Comparison of ENCODE assay signal across 4 fruit fly cellular contexts in the genomic region with DNA sequence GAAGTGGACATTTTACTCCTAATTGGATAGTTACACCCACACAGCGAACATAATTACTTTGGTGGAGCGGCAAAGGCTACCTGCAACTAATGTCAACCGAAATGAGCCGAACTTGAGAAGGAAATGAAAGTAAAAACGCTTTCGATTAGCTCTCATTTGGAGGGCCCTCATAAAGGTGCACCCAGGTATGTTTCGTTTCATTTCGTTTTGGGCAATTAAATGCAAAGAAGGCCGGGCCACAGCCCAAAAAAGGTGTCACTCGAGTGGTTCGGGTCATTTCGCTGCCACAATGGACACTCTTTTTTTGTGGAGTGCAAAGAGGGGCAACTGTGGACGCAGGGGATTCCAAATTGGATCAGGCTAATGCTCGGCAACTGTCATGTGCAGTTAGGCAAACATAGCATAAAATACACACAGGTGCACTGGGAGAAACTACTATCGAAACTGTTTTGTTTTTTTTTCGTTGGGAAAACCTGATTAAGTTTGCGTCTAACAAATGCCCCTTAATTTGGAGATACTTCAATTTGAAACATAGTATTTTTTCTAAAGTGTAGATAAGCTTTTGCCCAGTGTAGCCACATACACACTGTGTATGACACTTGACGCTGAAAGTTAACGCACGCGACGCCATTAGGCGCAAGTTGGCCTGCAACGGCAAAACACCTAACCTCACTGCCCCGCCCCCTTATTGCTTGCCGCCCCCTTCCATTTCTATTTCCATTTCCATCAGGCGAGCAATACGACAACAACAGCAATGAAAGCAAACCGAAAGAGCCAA.
TF ChIP-seq lines count a peak whose summit lies in the region.

No protein-coding gene starts in this region.

- TF ChIP-seq CTCF in whole organism, embryonic (GFP tag; optimal IDR thresholded peaks at IDR 0.05; lab: Kevin White, UChicago): peak; percentile 33

TF ChIP-seq in whole organism, embryonic, 481 proteins besides CTCF, POLR2A, EP300 and RAD21 (continues in another document):
- TF ChIP-seq Fer2 (tag; optimal IDR thresholded peaks at IDR 0.05; lab: Kevin White, UChicago): peak; percentile 5
- TF ChIP-seq CG12659 (GFP tag; optimal IDR thresholded peaks at IDR 0.05; lab: Kevin White, UChicago): peak; percentile 10
- TF ChIP-seq CG2889 (GFP tag; IDR thresholded peaks at IDR 0.05; lab: Robert Waterston, UW): peak; percentile 76; the same call in 2 of the 3 replicates
- TF ChIP-seq ap (GFP tag; IDR thresholded peaks at IDR 0.05; lab: Robert Waterston, UW): peak; percentile 92
- peak; percentile 88 for TF ChIP-seq onecut (GFP tag; IDR thresholded peaks at IDR 0.05; lab: Robert Waterston, UW)
- TF ChIP-seq CG3065 (GFP tag; optimal IDR thresholded peaks at IDR 0.05; lab: Kevin White, UChicago): peak; percentile 49
- no peak for TF ChIP-seq D19A (tag; optimal IDR thresholded peaks at IDR 0.05; lab: Kevin White, UChicago)
- peak; percentile 90 for TF ChIP-seq Gug (GFP tag; IDR thresholded peaks at IDR 0.05; lab: Robert Waterston, UW)
- TF ChIP-seq CG3847 (GFP tag; IDR thresholded peaks at IDR 0.05; lab: Robert Waterston, UW): peak; percentile 70
- TF ChIP-seq CG2678 (tag; optimal IDR thresholded peaks at IDR 0.05; lab: Kevin White, UChicago): peak; percentile 81
- TF ChIP-seq lilli (GFP tag; optimal IDR thresholded peaks at IDR 0.05; lab: Kevin White, UChicago): peak; percentile 72
- TF ChIP-seq cwo (GFP tag; optimal IDR thresholded peaks at IDR 0.05; lab: Kevin White, UChicago): no peak
- TF ChIP-seq chm (GFP tag; IDR thresholded peaks at IDR 0.05; lab: Robert Waterston, UW): peak; percentile 96
- no peak for TF ChIP-seq luna (GFP tag; optimal IDR thresholded peaks at IDR 0.05; lab: Kevin White, UChicago)
- TF ChIP-seq gsb-n (tag; optimal IDR thresholded peaks at IDR 0.05; lab: Kevin White, UChicago): peak; percentile 85
- no peak for TF ChIP-seq CG13894 (tag; optimal IDR thresholded peaks at IDR 0.05; lab: Kevin White, UChicago)
- TF ChIP-seq mirr (GFP tag; optimal IDR thresholded peaks at IDR 0.05; lab: Kevin White, UChicago): peak; percentile 39
- TF ChIP-seq gce (GFP tag; IDR thresholded peaks at IDR 0.05; lab: Robert Waterston, UW): peak; percentile 95
- TF ChIP-seq ash1 (GFP tag; optimal IDR thresholded peaks at IDR 0.05; lab: Kevin White, UChicago): no peak
- TF ChIP-seq CG16863 (GFP tag; optimal IDR thresholded peaks at IDR 0.05; lab: Kevin White, UChicago): peak; percentile 87

TF ChIP-seq in whole organism, prepupa, 60 proteins besides CTCF, POLR2A, EP300 and RAD21 (continues in another document):
- TF ChIP-seq Sox14 (GFP tag; optimal IDR thresholded peaks at IDR 0.05; lab: Kevin White, UChicago) (no peak), CG31627 (GFP tag; optimal IDR thresholded peaks at IDR 0.05; lab: Kevin White, UChicago) (no peak), fkh (GFP tag; optimal IDR thresholded peaks at IDR 0.05; lab: Kevin White, UChicago) (peak; percentile 86), CG3032 (tag; optimal IDR thresholded peaks at IDR 0.05; lab: Kevin White, UChicago) (no peak), CG6163 (GFP tag; IDR thresholded peaks at IDR 0.05; lab: Robert Waterston, UW) (peak; percentile 84), CG6792 (GFP tag; optimal IDR thresholded peaks at IDR 0.05; lab: Kevin White, UChicago) (no peak), CG7368 (GFP tag; optimal IDR thresholded peaks at IDR 0.05; lab: Kevin White, UChicago) (no peak), dac (GFP tag; optimal IDR thresholded peaks at IDR 0.05; lab: Kevin White, UChicago) (peak; percentile 21), CG15336 (GFP tag; IDR thresholded peaks at IDR 0.05; lab: Robert Waterston, UW) (peak; percentile 80), Met (GFP tag; optimal IDR thresholded peaks at IDR 0.05; lab: Kevin White, UChicago) (no peak), eg (GFP tag; IDR thresholded peaks at IDR 0.05; lab: Robert Waterston, UW) (peak; percentile 89), vri (GFP tag; optimal IDR thresholded peaks at IDR 0.05; lab: Kevin White, UChicago) (no peak), Hr38 (GFP tag; optimal IDR thresholded peaks at IDR 0.05; lab: Kevin White, UChicago) (no peak), salr (GFP tag; optimal IDR thresholded peaks at IDR 0.05; lab: Kevin White, UChicago) (no peak), acj6 (GFP tag; optimal IDR thresholded peaks at IDR 0.05; lab: Kevin White, UChicago) (no peak), esn (GFP tag; optimal IDR thresholded peaks at IDR 0.05; lab: Kevin White, UChicago) (no peak), CG16779 (tag; optimal IDR thresholded peaks at IDR 0.05; lab: Kevin White, UChicago) (no peak), CG6854 (GFP tag; optimal IDR thresholded peaks at IDR 0.05; lab: Kevin White, UChicago) (no peak), CG6808 (GFP tag; optimal IDR thresholded peaks at IDR 0.05; lab: Kevin White, UChicago) (no peak), lz (GFP tag; optimal IDR thresholded peaks at IDR 0.05; lab: Kevin White, UChicago) (no peak), OdsH (GFP tag; optimal IDR thresholded peaks at IDR 0.05; lab: Kevin White, UChicago) (peak; percentile 29), CG1621 (tag; optimal IDR thresholded peaks at IDR 0.05; lab: Kevin White, UChicago) (no peak)

TF ChIP-seq in whole organism, pupa, 21 proteins besides CTCF, POLR2A, EP300 and RAD21:
- TF ChIP-seq Snoo (tag; optimal IDR thresholded peaks at IDR 0.05; lab: Kevin White, UChicago) (no peak), EcR (GFP tag; optimal IDR thresholded peaks at IDR 0.05; lab: Kevin White, UChicago) (no peak), D1 (tag; optimal IDR thresholded peaks at IDR 0.05; lab: Kevin White, UChicago) (no peak), CG17806 (tag; optimal IDR thresholded peaks at IDR 0.05; lab: Kevin White, UChicago) (no peak), Pif1A (GFP tag; optimal IDR thresholded peaks at IDR 0.05; lab: Kevin White, UChicago) (no peak), Ets98B (GFP tag; IDR thresholded peaks at IDR 0.05; lab: Robert Waterston, UW) (peak; percentile 87), CG32121 (GFP tag; IDR thresholded peaks at IDR 0.05; lab: Robert Waterston, UW) (peak; percentile 85), CG9948 (tag; optimal IDR thresholded peaks at IDR 0.05; lab: Kevin White, UChicago) (no peak), CG10348 (GFP tag; IDR thresholded peaks at IDR 0.05; lab: Robert Waterston, UW) (peak; percentile 40; the same call in 1 of the 2 replicates), Pif1B (GFP tag; optimal IDR thresholded peaks at IDR 0.05; lab: Kevin White, UChicago) (no peak), rn (GFP tag; IDR thresholded peaks at IDR 0.05; lab: Robert Waterston, UW) (peak; percentile 62; the same call in 1 of the 2 replicates), CG14655 (GFP tag; optimal IDR thresholded peaks at IDR 0.05; lab: Kevin White, UChicago) (peak; percentile 27), gl (tag; optimal IDR thresholded peaks at IDR 0.05; lab: Kevin White, UChicago) (no peak), CG8159 (tag; optimal IDR thresholded peaks at IDR 0.05; lab: Kevin White, UChicago) (no peak), CG12605 (GFP tag; IDR thresholded peaks at IDR 0.05; lab: Robert Waterston, UW) (peak; percentile 56; the same call in 1 of the 2 replicates), CG34367 (tag; optimal IDR thresholded peaks at IDR 0.05; lab: Kevin White, UChicago) (no peak), fd96Ca (GFP tag; IDR thresholded peaks at IDR 0.05; lab: Robert Waterston, UW) (peak; percentile 90), CG8301 (tag; optimal IDR thresholded peaks at IDR 0.05; lab: Kevin White, UChicago) (peak; percentile 18), CG13204 (GFP tag; optimal IDR thresholded peaks at IDR 0.05; lab: Kevin White, UChicago) (no peak), CG15710 (tag; optimal IDR thresholded peaks at IDR 0.05; lab: Kevin White, UChicago) (no peak), CG4496 (GFP tag; IDR thresholded peaks at IDR 0.05; lab: Robert Waterston, UW) (peak; percentile 84)

TF ChIP-seq in whole organism, wandering third instar larva, 38 proteins besides CTCF, POLR2A, EP300 and RAD21:
- TF ChIP-seq foxo (GFP tag; optimal IDR thresholded peaks at IDR 0.05; lab: Kevin White, UChicago) (peak in 1 of 2 experiments; percentile 12), sv (GFP tag; optimal IDR thresholded peaks at IDR 0.05; lab: Kevin White, UChicago) (peak; percentile 72), OdsH (GFP tag; optimal IDR thresholded peaks at IDR 0.05; lab: Kevin White, UChicago) (no peak), Mio (GFP tag; optimal IDR thresholded peaks at IDR 0.05; lab: Kevin White, UChicago) (no peak)
